Worm (Caenorhabditis elegans) whole organism, L3 larva: ENCODE results near the gene E02A10.4.

ENCODE experiments used
- ceh-16 ChIP-seq: sonication (generic microtip); optimal IDR thresholded peaks from 2 replicates; lab custom pipeline; 2017; ENCODE audit warnings: missing biosample characterization, missing genetic modification characterization
- ceh-9 ChIP-seq: sonication (generic microtip); optimal IDR thresholded peaks from 2 replicates; lab custom pipeline; 2018; ENCODE audit warnings: missing biosample characterization, missing genetic modification characterization
- nfya-1 ChIP-seq: sonication (generic microtip); optimal IDR thresholded peaks from 2 replicates; lab custom pipeline; 2017; ENCODE audit warnings: missing genetic modification characterization, mild to moderate bottlenecking, missing compliant biosample characterization, antibody characterized with exemption, moderate library complexity; ENCODE audit not compliant: insufficient read depth
- nhr-25 ChIP-seq: sonication (generic microtip); optimal IDR thresholded peaks from 2 replicates; lab custom pipeline; 2017; ENCODE audit warnings: missing biosample characterization, missing genetic modification characterization
- nhr-76 ChIP-seq: fragments of 150-350 bp; sonication (generic microtip); optimal IDR thresholded peaks from 5 replicates; lab custom pipeline; 2014; ENCODE audit warnings: missing biosample characterization, missing genetic modification characterization
- pqm-1 ChIP-seq: fragments of 150-350 bp; optimal IDR thresholded peaks from 2 replicates; lab custom pipeline; 2017; ENCODE audit warnings: missing biosample characterization, missing genetic modification characterization, inconsistent platforms
- tbx-2 ChIP-seq: sonication (generic microtip); optimal IDR thresholded peaks from 2 replicates; lab custom pipeline; 2016; ENCODE audit warnings: mild to moderate bottlenecking, missing genetic modification characterization, missing compliant biosample characterization
- unc-62 ChIP-seq: fragments of 150-350 bp; sonication (generic microtip); optimal IDR thresholded peaks from 4 replicates; lab custom pipeline; 2014; ENCODE audit warnings: missing biosample characterization, missing genetic modification reagents, missing genetic modification characterization
- ztf-4 ChIP-seq: fragments of 150-350 bp; optimal IDR thresholded peaks from 2 replicates; lab custom pipeline; 2014; ENCODE audit warnings: missing biosample characterization, missing genetic modification characterization

DNA sequence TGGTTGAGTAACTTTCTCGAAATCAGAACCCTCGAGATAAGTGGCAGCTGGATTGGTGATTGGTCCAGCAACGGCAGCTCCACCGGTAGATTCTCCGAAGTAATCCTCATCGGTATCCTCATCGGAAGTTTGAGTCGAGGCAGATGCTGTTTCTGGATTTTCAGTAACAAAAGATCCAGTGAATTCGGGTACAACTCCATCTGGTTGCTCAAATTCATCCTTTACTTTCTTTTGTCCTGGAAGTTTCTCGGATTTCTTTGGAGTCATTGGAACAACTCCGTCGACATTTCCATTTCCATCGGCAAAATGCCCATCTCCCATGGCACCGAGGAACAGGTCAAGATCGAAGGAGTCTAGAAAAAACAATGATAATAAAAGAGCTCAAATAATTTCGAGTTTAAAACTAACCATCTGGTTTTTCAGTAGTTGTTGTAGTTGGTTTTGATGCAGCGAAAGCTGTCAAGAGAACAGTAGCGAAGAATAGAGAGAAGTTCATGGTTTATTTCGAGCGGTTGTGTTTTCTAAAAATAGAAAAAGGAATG, 15.0 kb downstream of the E02A10.4 start, which contains the start of gene F45D3.4:
- TF ChIP-seq nfya-1 (tag; lab: Kevin White, UChicago): no peak
- TF ChIP-seq nhr-25 (tag; lab: Kevin White, UChicago): peak; percentile 2
- no peak for TF ChIP-seq ceh-9 (tag; lab: Kevin White, UChicago)
- TF ChIP-seq tbx-2 (tag; lab: Kevin White, UChicago): no peak
- no peak for TF ChIP-seq ceh-16 (tag; lab: Kevin White, UChicago)
- TF ChIP-seq pqm-1 (tag; lab: Kevin White, UChicago): no peak
- TF ChIP-seq ztf-4 (tag; lab: Kevin White, UChicago): no peak
- no peak for TF ChIP-seq nhr-76 (tag; lab: Kevin White, UChicago)
- no peak for TF ChIP-seq unc-62 (GFP tag; lab: Kevin White, UChicago)
